Worm (Caenorhabditis elegans) whole organism, early embryonic: ENCODE results near the gene C28A5.2.

Experiments used
- ama-1 ChIP-seq: fragments of 150-350 bp; optimal IDR thresholded peaks from 2 replicates; lab custom pipeline; 2014
- ceh-13 ChIP-seq: fragments of 200-800 bp; sonication (Bioruptor generic); optimal IDR thresholded peaks from 2 replicates; lab custom pipeline; 2018; ENCODE audit warnings: mild to moderate bottlenecking, missing genetic modification characterization, missing compliant biosample characterization
- ets-7 ChIP-seq: sonication (generic microtip); optimal IDR thresholded peaks from 2 replicates; lab custom pipeline; 2016; ENCODE audit warnings: missing genotype, missing genetic modification characterization, missing compliant biosample characterization
- flt-1 ChIP-seq: fragments of 200-800 bp; sonication (Bioruptor generic); IDR thresholded peaks from 2 replicates; pipeline ENCODE4 v1.3.6; 2022; ENCODE audit warnings: missing genetic modification characterization, missing compliant biosample characterization
- hnd-1 ChIP-seq: sonication (generic microtip); optimal IDR thresholded peaks from 2 replicates; lab custom pipeline; 2016; ENCODE audit warnings: missing genetic modification characterization, missing compliant biosample characterization
- scrt-1 ChIP-seq: fragments of 200-800 bp; sonication (Bioruptor generic); IDR thresholded peaks from 2 replicates; pipeline ENCODE4 v1.3.6; 2022; ENCODE audit warnings: missing genetic modification characterization, missing compliant biosample characterization

DNA sequence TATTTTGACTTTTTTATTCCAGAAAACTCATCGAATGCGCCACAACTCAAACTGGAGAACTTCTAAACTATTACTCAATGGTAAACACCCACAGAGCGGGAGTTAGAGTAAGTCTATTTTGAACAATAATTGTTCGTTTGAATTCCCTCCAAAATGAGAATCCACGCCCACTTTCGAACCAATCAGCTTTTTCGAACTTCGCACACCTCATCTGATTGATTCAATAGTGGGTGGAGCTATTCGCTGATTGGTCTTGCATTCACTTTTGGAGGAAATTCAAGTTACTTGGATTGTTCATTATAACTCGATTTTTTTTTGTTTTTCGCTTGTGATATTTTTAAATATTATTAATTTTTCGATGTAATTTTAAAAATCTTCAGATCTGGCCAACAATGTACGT lies 43.5 kb downstream of the C28A5.2 start:
- no peak for TF ChIP-seq scrt-1 (GFP tag; lab: Robert Waterston, UW)
- no peak for TF ChIP-seq ama-1 (lab: Kevin White, UChicago)
- no peak for TF ChIP-seq ceh-13
- no peak for TF ChIP-seq ets-7
- TF ChIP-seq flt-1 (GFP tag; lab: Robert Waterston, UW), result no peak
- no peak for TF ChIP-seq hnd-1 (tag; lab: Kevin White, UChicago)
